Fruit fly (Drosophila melanogaster) whole organism, prepupa: ENCODE measurements around the gene CG43391.

Experiments used
- Blimp-1 ChIP-seq: fragments of 200-800 bp; sonication (Bioruptor generic); optimal IDR thresholded peaks from 3 replicates; lab custom pipeline; 2017; ENCODE audit warnings: missing biosample characterization, missing genetic modification characterization, mild to moderate bottlenecking, moderate library complexity, missing genetic modification reagents
- CG10669 ChIP-seq: fragments of 200-800 bp; sonication (Bioruptor generic); optimal IDR thresholded peaks from 3 replicates; lab custom pipeline; 2018; ENCODE audit warnings: missing biosample characterization, mild to moderate bottlenecking, missing genetic modification characterization, moderate library complexity
- CG11294 ChIP-seq: fragments of 200-800 bp; sonication (Bioruptor generic); IDR thresholded peaks from 2 replicates; pipeline ENCODE4 v1.3.6; 2022; ENCODE audit warnings: missing biosample characterization, missing genetic modification characterization
- CG11762 ChIP-seq: fragments of 200-800 bp; sonication (Bioruptor generic); optimal IDR thresholded peaks from 3 replicates; lab custom pipeline; 2016; ENCODE audit warnings: missing biosample characterization, missing genetic modification characterization; ENCODE audit not compliant: insufficient read depth
- CG11902 ChIP-seq: fragments of 200-800 bp; sonication (Bioruptor generic); optimal IDR thresholded peaks from 3 replicates; lab custom pipeline; 2016; ENCODE audit warnings: missing biosample characterization, missing genetic modification characterization
- CG1621 ChIP-seq: fragments of 200-800 bp; sonication (Bioruptor generic); optimal IDR thresholded peaks from 3 replicates; lab custom pipeline; 2018; ENCODE audit warnings: missing biosample characterization, mild to moderate bottlenecking, missing genetic modification characterization
- CG16779 ChIP-seq: fragments of 200-800 bp; sonication (Bioruptor generic); optimal IDR thresholded peaks from 3 replicates; lab custom pipeline; 2017; ENCODE audit warnings: missing biosample characterization, mild to moderate bottlenecking, missing genetic modification characterization
- CG31627 ChIP-seq: fragments of 200-800 bp; sonication (Bioruptor generic); optimal IDR thresholded peaks from 3 replicates; lab custom pipeline; 2016; ENCODE audit warnings: missing biosample characterization, missing genetic modification characterization
- CG32006 ChIP-seq: fragments of 200-800 bp; sonication (Bioruptor generic); optimal IDR thresholded peaks from 3 replicates; lab custom pipeline; 2017; ENCODE audit warnings: missing biosample characterization, mild to moderate bottlenecking, missing genetic modification characterization
- CG34406 ChIP-seq: fragments of 200-800 bp; sonication (Bioruptor generic); optimal IDR thresholded peaks from 3 replicates; lab custom pipeline; 2016; ENCODE audit warnings: missing biosample characterization, missing genetic modification characterization
- CG3919 ChIP-seq: fragments of 200-800 bp; sonication (Bioruptor generic); optimal IDR thresholded peaks from 3 replicates; lab custom pipeline; 2016; ENCODE audit warnings: missing biosample characterization, missing genetic modification characterization
- CG4318 ChIP-seq: fragments of 200-800 bp; sonication (Bioruptor generic); optimal IDR thresholded peaks from 3 replicates; lab custom pipeline; 2017; ENCODE audit warnings: missing biosample characterization, mild to moderate bottlenecking, missing genetic modification characterization
- CG6792 ChIP-seq: fragments of 200-800 bp; sonication (Bioruptor generic); optimal IDR thresholded peaks from 3 replicates; lab custom pipeline; 2016; ENCODE audit warnings: missing biosample characterization, missing genetic modification characterization
- CG6808 ChIP-seq: fragments of 200-800 bp; sonication (Bioruptor generic); optimal IDR thresholded peaks from 3 replicates; lab custom pipeline; 2017; ENCODE audit warnings: missing biosample characterization, missing genetic modification characterization, mild to moderate bottlenecking, moderate library complexity, missing genetic modification reagents
- CG6854 ChIP-seq: fragments of 200-800 bp; sonication (Bioruptor generic); optimal IDR thresholded peaks from 2 replicates; lab custom pipeline; 2017; ENCODE audit warnings: missing biosample characterization, mild to moderate bottlenecking, missing genetic modification characterization
- CG7368 ChIP-seq: fragments of 200-800 bp; sonication (Bioruptor generic); optimal IDR thresholded peaks from 3 replicates; lab custom pipeline; 2016; ENCODE audit warnings: missing biosample characterization, missing genetic modification characterization
- CG8119 ChIP-seq: fragments of 200-800 bp; sonication (Bioruptor generic); IDR thresholded peaks from 3 replicates; pipeline ENCODE4 v1.3.6; 2022; ENCODE audit warnings: missing biosample characterization, missing genetic modification characterization
- CG8319 ChIP-seq: fragments of 200-800 bp; sonication (Bioruptor generic); optimal IDR thresholded peaks from 3 replicates; lab custom pipeline; 2016; ENCODE audit warnings: missing biosample characterization, missing genetic modification characterization
- CG8632 ChIP-seq: fragments of 200-800 bp; sonication (Bioruptor generic); optimal IDR thresholded peaks from 3 replicates; lab custom pipeline; 2016; ENCODE audit warnings: missing biosample characterization, missing genetic modification characterization
- Eip75B ChIP-seq: fragments of 200-800 bp; sonication (Bioruptor generic); optimal IDR thresholded peaks from 3 replicates; lab custom pipeline; 2016; ENCODE audit warnings: missing biosample characterization, missing genetic modification characterization
- Eip93F ChIP-seq: fragments of 200-800 bp; sonication (Bioruptor generic); optimal IDR thresholded peaks from 2 replicates; lab custom pipeline; 2016; ENCODE audit warnings: missing biosample characterization, mild to moderate bottlenecking, missing genetic modification characterization
- Ets21C ChIP-seq: fragments of 200-800 bp; sonication (Bioruptor generic); optimal IDR thresholded peaks from 3 replicates; lab custom pipeline; 2016; ENCODE audit warnings: missing biosample characterization, missing genetic modification characterization
- Ets96B ChIP-seq: fragments of 200-800 bp; optimal IDR thresholded peaks from 2 replicates; lab custom pipeline; 2019; ENCODE audit warnings: missing biosample characterization, mild to moderate bottlenecking, missing genetic modification characterization, moderate library complexity
- Hr38 ChIP-seq: sonication (Bioruptor generic); optimal IDR thresholded peaks from 2 replicates; lab custom pipeline; 2016; ENCODE audit warnings: missing biosample characterization, missing genetic modification characterization
- Hr39 ChIP-seq: fragments of 200-800 bp; sonication (Bioruptor generic); optimal IDR thresholded peaks from 2 replicates; lab custom pipeline; 2016; ENCODE audit warnings: missing biosample characterization, missing genetic modification characterization
- Lpt ChIP-seq: fragments of 200-800 bp; sonication (Bioruptor generic); optimal IDR thresholded peaks from 3 replicates; lab custom pipeline; 2016; ENCODE audit warnings: missing biosample characterization, missing genetic modification characterization
- Met ChIP-seq: fragments of 200-800 bp; sonication (Bioruptor generic); optimal IDR thresholded peaks from 3 replicates; lab custom pipeline; 2016; ENCODE audit warnings: missing biosample characterization, missing genetic modification characterization
- Smox ChIP-seq: fragments of 200-800 bp; sonication (Bioruptor generic); optimal IDR thresholded peaks from 3 replicates; lab custom pipeline; 2016; ENCODE audit warnings: missing biosample characterization, missing genetic modification characterization
- Sox14 ChIP-seq: fragments of 200-800 bp; sonication (Bioruptor generic); optimal IDR thresholded peaks from 3 replicates; lab custom pipeline; 2016; ENCODE audit warnings: missing biosample characterization, missing genetic modification characterization
- Sox15 ChIP-seq: fragments of 200-800 bp; sonication (Bioruptor generic); optimal IDR thresholded peaks from 3 replicates; lab custom pipeline; 2016; ENCODE audit warnings: missing biosample characterization, missing genetic modification characterization
- achi ChIP-seq: fragments of 200-800 bp; sonication (Bioruptor generic); optimal IDR thresholded peaks from 3 replicates; lab custom pipeline; 2016; ENCODE audit warnings: missing biosample characterization, missing genetic modification characterization
- dac ChIP-seq: fragments of 200-800 bp; sonication (Bioruptor generic); optimal IDR thresholded peaks from 2 replicates; lab custom pipeline; 2017; ENCODE audit warnings: missing biosample characterization, mild to moderate bottlenecking, missing genetic modification characterization
- eg ChIP-seq: fragments of 200-800 bp; sonication (Bioruptor generic); IDR thresholded peaks from 3 replicates; pipeline ENCODE4 v1.3.6; 2022; ENCODE audit warnings: missing biosample characterization, missing genetic modification characterization
- esn ChIP-seq: fragments of 200-800 bp; sonication (Bioruptor generic); optimal IDR thresholded peaks from 2 replicates; lab custom pipeline; 2016; ENCODE audit warnings: missing biosample characterization, mild to moderate bottlenecking, missing genetic modification characterization, moderate library complexity
- fd59A ChIP-seq: fragments of 200-800 bp; sonication (Bioruptor generic); optimal IDR thresholded peaks from 2 replicates; lab custom pipeline; 2017; ENCODE audit warnings: missing biosample characterization, mild to moderate bottlenecking, missing genetic modification characterization, missing genetic modification reagents
- fd85E ChIP-seq: fragments of 200-800 bp; sonication (Bioruptor generic); optimal IDR thresholded peaks from 3 replicates; lab custom pipeline; 2016; ENCODE audit warnings: missing biosample characterization, missing genetic modification characterization
- fkh ChIP-seq: fragments of 200-800 bp; sonication (Bioruptor generic); optimal IDR thresholded peaks from 3 replicates; lab custom pipeline; 2017; ENCODE audit warnings: missing biosample characterization, mild to moderate bottlenecking, missing genetic modification characterization, moderate library complexity
- lz ChIP-seq: fragments of 200-800 bp; sonication (Bioruptor generic); optimal IDR thresholded peaks from 3 replicates; lab custom pipeline; 2016; ENCODE audit warnings: missing biosample characterization, missing genetic modification characterization
- net ChIP-seq: fragments of 200-800 bp; sonication (Bioruptor generic); optimal IDR thresholded peaks from 3 replicates; lab custom pipeline; 2016; ENCODE audit warnings: missing biosample characterization, missing genetic modification characterization
- salr ChIP-seq, 2 experiments: fragments of 200-800 bp; sonication (Bioruptor generic); optimal IDR thresholded peaks; 3 replicates each; lab custom pipeline; 2016 to 2018; ENCODE audit warnings: missing biosample characterization in 2 of 2, missing genetic modification characterization in 2 of 2, mild to moderate bottlenecking in 1 of 2
- spab ChIP-seq: fragments of 200-800 bp; sonication (Bioruptor generic); optimal IDR thresholded peaks from 2 replicates; lab custom pipeline; 2017; ENCODE audit warnings: missing biosample characterization, mild to moderate bottlenecking, missing genetic modification characterization, missing genetic modification reagents
- svp ChIP-seq: fragments of 200-800 bp; sonication (Bioruptor generic); peaks from one replicate; lab custom pipeline; 2016; ENCODE audit warnings: missing biosample characterization, missing genetic modification characterization

The CG43391 gene

DNA sequence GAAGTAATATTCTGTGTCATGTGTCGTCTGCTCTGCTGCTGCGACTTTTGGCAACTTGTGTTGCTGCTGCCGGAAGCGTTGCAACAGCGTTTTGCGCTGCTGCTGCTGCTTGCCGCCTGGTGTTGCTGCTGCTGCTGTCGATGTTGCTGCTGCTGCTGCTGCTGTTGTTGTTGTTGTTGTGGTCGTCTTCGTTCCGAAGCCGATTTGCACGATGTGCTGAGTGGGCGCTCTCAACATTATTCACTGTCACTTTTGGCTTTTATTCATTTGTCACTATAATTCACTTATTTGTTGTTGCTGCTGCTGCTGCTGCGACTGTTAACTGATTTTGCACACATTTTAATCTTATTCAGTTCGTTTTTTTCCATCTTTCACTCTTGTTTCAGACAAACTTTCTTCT, 38.4 kb downstream of the CG43391 start:
- TF ChIP-seq CG3919 (GFP tag; lab: Kevin White, UChicago) (peak; percentile 13), Eip75B (GFP tag; lab: Kevin White, UChicago) (no peak), achi (GFP tag; lab: Kevin White, UChicago) (no peak)

DNA sequence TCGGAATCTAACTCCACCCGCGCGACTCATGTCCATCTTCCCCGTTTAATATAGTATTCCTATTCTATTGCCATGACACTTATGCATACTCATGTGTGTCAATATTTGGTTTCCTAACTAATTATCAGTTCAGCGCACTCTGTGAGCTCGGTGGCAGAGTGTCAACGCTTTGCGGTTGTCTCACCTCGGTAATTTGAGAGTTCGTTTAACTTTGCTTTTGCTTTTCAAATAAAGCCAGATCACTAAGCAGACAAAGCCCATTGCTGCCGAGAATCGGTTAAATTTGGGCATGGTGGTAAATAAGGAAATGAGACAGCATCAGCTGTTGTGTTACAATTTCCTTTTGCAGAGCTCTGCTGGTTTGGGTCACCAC, 40.5 kb downstream of the CG43391 start:
- peak; percentile 89 for TF ChIP-seq fkh (GFP tag; lab: Kevin White, UChicago)
- no peak for TF ChIP-seq CG3919 (GFP tag; lab: Kevin White, UChicago)

DNA sequence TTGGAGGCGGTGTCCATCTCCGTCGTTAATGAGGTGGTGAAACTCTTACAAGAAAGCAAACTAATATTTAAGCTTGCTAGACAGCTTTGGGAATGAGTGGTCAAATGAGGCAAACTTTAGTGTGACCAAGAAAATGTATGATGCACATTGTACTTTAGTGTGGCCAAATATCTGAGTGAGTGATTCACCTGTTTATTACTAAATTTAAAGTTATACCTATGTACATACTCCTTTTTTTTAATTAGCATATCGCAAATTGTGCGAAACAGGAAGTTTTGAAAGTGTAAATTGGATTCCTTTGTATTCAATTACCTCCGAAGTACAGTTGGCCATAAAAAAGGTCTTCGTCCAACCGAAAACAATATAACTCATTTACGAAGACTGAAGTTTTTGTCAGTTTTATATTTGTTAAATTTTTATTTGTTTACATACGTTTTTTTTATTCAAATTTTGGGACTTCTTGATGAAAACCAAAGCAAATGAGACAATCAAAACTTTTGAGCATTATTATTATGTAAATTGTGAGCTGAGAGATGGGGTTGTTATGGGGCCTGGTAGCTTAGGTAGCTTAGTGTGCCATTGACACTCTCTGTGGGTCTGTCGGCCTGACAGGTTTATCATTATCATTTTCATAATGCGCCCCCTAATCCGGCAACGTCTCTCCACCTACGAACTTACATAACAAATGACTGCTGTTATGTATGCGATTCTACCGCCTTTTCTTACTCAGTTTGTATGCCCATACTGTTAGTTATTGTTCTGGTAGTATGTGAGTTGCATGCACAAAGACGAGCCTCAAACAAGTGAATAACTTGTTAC, 41.1 kb downstream of the CG43391 start:
- TF ChIP-seq Eip75B (GFP tag; lab: Kevin White, UChicago) = no peak
- no peak for TF ChIP-seq CG32006
- TF ChIP-seq CG8319 (GFP tag; lab: Kevin White, UChicago) = no peak
- TF ChIP-seq CG6808 (GFP tag; lab: Kevin White, UChicago) = no peak
- no peak for TF ChIP-seq eg (GFP tag; lab: Robert Waterston, UW)
- no peak for TF ChIP-seq Blimp-1
- no peak for TF ChIP-seq CG31627 (GFP tag; lab: Kevin White, UChicago)

DNA sequence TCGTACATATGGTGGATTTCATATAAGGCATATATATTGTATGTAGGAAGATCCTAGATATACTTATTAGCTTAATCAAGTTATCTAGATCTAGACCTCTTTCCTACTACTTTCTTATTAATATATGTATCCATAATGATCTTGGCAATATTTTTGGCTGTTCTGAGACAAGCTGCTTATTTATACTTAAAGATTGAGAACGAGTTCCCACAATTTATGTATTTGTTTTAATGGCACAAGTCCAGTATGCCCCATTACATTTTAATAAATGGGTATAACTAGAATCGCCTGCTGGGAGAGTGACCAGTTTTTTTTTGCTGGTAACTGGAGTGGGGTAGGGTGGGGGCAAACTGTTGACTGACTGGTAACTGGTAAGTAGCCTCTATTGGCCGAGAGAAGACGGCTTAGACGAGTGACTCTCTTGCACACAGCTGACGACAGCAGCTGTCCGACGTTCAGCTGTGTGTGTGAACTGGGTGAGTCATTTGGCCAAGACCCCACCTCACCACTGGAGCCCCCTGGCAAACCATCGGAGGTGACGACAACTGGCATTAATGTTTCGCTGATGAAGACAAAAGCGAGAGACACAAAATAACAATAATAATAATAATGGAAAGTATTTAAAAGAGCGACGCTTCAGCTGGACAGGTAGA, 43.9 kb downstream of the CG43391 start:
- TF ChIP-seq eg (GFP tag; lab: Robert Waterston, UW) = peak; percentile 59; the same call in 2 of the 3 replicates
- TF ChIP-seq fd85E (GFP tag; lab: Kevin White, UChicago) = no peak
- no peak for TF ChIP-seq Sox15 (GFP tag; lab: Kevin White, UChicago)
- TF ChIP-seq CG8632 (GFP tag; lab: Kevin White, UChicago) = no peak
- no peak for TF ChIP-seq Smox (GFP tag; lab: Kevin White, UChicago)
- TF ChIP-seq Ets21C = no peak
- TF ChIP-seq CG11294 = peak; percentile 52; the same call in 1 of the 2 replicates
- no peak for TF ChIP-seq Met
- peak; percentile 10 for TF ChIP-seq achi (GFP tag; lab: Kevin White, UChicago)
- peak; percentile 41 for TF ChIP-seq svp (GFP tag; lab: Kevin White, UChicago)
- TF ChIP-seq Eip93F (GFP tag; lab: Kevin White, UChicago) = no peak
- no peak for TF ChIP-seq esn (GFP tag; lab: Kevin White, UChicago)
- TF ChIP-seq CG1621 (tag; lab: Kevin White, UChicago) = no peak
- peak; percentile 47 for TF ChIP-seq fkh (GFP tag; lab: Kevin White, UChicago)
- peak; percentile 22 for TF ChIP-seq lz (GFP tag; lab: Kevin White, UChicago)
- no peak for TF ChIP-seq Hr38 (GFP tag; lab: Kevin White, UChicago)
- peak; percentile 15 for TF ChIP-seq CG3919 (GFP tag; lab: Kevin White, UChicago)
- no peak for TF ChIP-seq salr (GFP tag; optimal IDR thresholded peaks at IDR 0.05; lab: Kevin White, UChicago)
- TF ChIP-seq CG10669 = no peak
- TF ChIP-seq CG6792 = no peak
- TF ChIP-seq fd59A = no peak
- no peak for TF ChIP-seq CG34406
- TF ChIP-seq Eip75B (GFP tag; lab: Kevin White, UChicago) = no peak
- no peak for TF ChIP-seq net
- TF ChIP-seq CG16779 (tag; lab: Kevin White, UChicago) = no peak
- peak; percentile 46 for TF ChIP-seq Lpt (GFP tag; lab: Kevin White, UChicago)
- TF ChIP-seq Sox14 (GFP tag; lab: Kevin White, UChicago) = peak; percentile 20
- peak; percentile 45 for TF ChIP-seq dac (GFP tag; lab: Kevin White, UChicago)
- no peak for TF ChIP-seq Hr39 (GFP tag; lab: Kevin White, UChicago)
- no peak for TF ChIP-seq CG11762 (GFP tag; lab: Kevin White, UChicago)
- no peak for TF ChIP-seq spab (GFP tag; lab: Kevin White, UChicago)
- no peak for TF ChIP-seq CG7368 (GFP tag; lab: Kevin White, UChicago)
- no peak for TF ChIP-seq CG11902 (GFP tag; lab: Kevin White, UChicago)
- TF ChIP-seq CG6808 (GFP tag; lab: Kevin White, UChicago) = no peak
- TF ChIP-seq Ets96B = no peak
- TF ChIP-seq CG6854 (GFP tag; lab: Kevin White, UChicago) = no peak
- no peak for TF ChIP-seq Blimp-1
- TF ChIP-seq CG4318 (GFP tag; lab: Kevin White, UChicago) = peak; percentile 54
- TF ChIP-seq CG31627 (GFP tag; lab: Kevin White, UChicago) = no peak
- TF ChIP-seq CG8119 (GFP tag; lab: Robert Waterston, UW) = peak; percentile 68
